Fruit fly (Drosophila melanogaster) whole organism, embryonic: ENCODE results near the gene sick.

Experiments used
- Awh ChIP-seq: fragments of 200-800 bp; sonication (Bioruptor generic); IDR thresholded peaks from 2 replicates; pipeline ENCODE4, ENCODE4 v1.3.6; 2022; ENCODE audit warnings: missing biosample characterization, missing genetic modification characterization
- Bgb ChIP-seq: fragments of 200-800 bp; sonication (Bioruptor generic); IDR thresholded peaks from 2 replicates; pipeline ENCODE4 v1.3.6; 2022; ENCODE audit warnings: missing biosample characterization, missing genetic modification characterization; ENCODE audit not compliant: partially characterized antibody
- Blimp-1 ChIP-seq: fragments of 200-800 bp; sonication (Bioruptor generic); optimal IDR thresholded peaks from 3 replicates; lab custom pipeline; 2018; ENCODE audit warnings: missing biosample characterization, missing genetic modification characterization, mild to moderate bottlenecking, moderate library complexity, missing genetic modification reagents
- CG10209 ChIP-seq: fragments of 200-800 bp; sonication (Bioruptor generic); optimal IDR thresholded peaks from 3 replicates; lab custom pipeline; 2017; ENCODE audit warnings: missing biosample characterization, mild to moderate bottlenecking, missing genetic modification characterization, missing genetic modification reagents
- CG10267 ChIP-seq: fragments of 200-800 bp; sonication (Bioruptor generic); optimal IDR thresholded peaks from 2 replicates; lab custom pipeline; 2018; ENCODE audit warnings: missing biosample characterization, mild to moderate bottlenecking, missing genetic modification characterization, moderate library complexity
- CG10274 ChIP-seq: fragments of 200-800 bp; sonication (Bioruptor generic); optimal IDR thresholded peaks from 3 replicates; lab custom pipeline; 2017; ENCODE audit warnings: missing biosample characterization, mild to moderate bottlenecking, missing genetic modification characterization
- CG10462 ChIP-seq: fragments of 200-800 bp; sonication (Bioruptor generic); optimal IDR thresholded peaks from 2 replicates; lab custom pipeline; 2016; ENCODE audit warnings: missing biosample characterization, missing genetic modification characterization
- CG1233 ChIP-seq: fragments of 200-800 bp; sonication (Bioruptor generic); optimal IDR thresholded peaks from 4 replicates; lab custom pipeline; 2018; ENCODE audit warnings: missing biosample characterization, mild to moderate bottlenecking, missing genetic modification characterization
- CG15011 ChIP-seq: fragments of 200-800 bp; sonication (Bioruptor generic); optimal IDR thresholded peaks from 3 replicates; lab custom pipeline; 2018; ENCODE audit warnings: missing biosample characterization, mild to moderate bottlenecking, missing genetic modification characterization
- CG1602 ChIP-seq: fragments of 200-800 bp; sonication (Bioruptor generic); optimal IDR thresholded peaks from 3 replicates; lab custom pipeline; 2016; ENCODE audit warnings: missing biosample characterization, missing genetic modification characterization
- CG17568 ChIP-seq: fragments of 200-800 bp; sonication (Bioruptor generic); optimal IDR thresholded peaks from 2 replicates; lab custom pipeline; 2018; ENCODE audit warnings: missing biosample characterization, mild to moderate bottlenecking, missing genetic modification characterization, moderate library complexity
- CG18011 ChIP-seq: fragments of 200-800 bp; sonication (Bioruptor generic); optimal IDR thresholded peaks from 2 replicates; lab custom pipeline; 2017; ENCODE audit warnings: missing biosample characterization, missing genetic modification characterization, mild to moderate bottlenecking, moderate library complexity, missing genotype
- CG18476 ChIP-seq: fragments of 200-800 bp; sonication (Bioruptor generic); optimal IDR thresholded peaks from 2 replicates; lab custom pipeline; 2016; ENCODE audit warnings: missing biosample characterization, mild to moderate bottlenecking, missing genetic modification characterization
- CG2678 ChIP-seq: fragments of 200-800 bp; sonication (Bioruptor generic); optimal IDR thresholded peaks from 3 replicates; lab custom pipeline; 2019; ENCODE audit warnings: missing biosample characterization, mild to moderate bottlenecking, missing genetic modification characterization, moderate library complexity
- CG30431 ChIP-seq: fragments of 200-800 bp; sonication (Bioruptor generic); optimal IDR thresholded peaks from 2 replicates; lab custom pipeline; 2017; ENCODE audit warnings: missing biosample characterization, missing genetic modification characterization
- CG3163 ChIP-seq: fragments of 200-800 bp; sonication (Bioruptor generic); optimal IDR thresholded peaks from 3 replicates; lab custom pipeline; 2016; ENCODE audit warnings: missing biosample characterization, missing genetic modification characterization
- CG34224 ChIP-seq: fragments of 200-800 bp; sonication (Bioruptor generic); IDR thresholded peaks from 3 replicates; pipeline ENCODE4 v1.3.6; 2022; ENCODE audit warnings: missing biosample characterization, missing genetic modification characterization; ENCODE audit not compliant: partially characterized antibody
- CG3838 ChIP-seq: fragments of 200-800 bp; sonication (Bioruptor generic); optimal IDR thresholded peaks from 3 replicates; lab custom pipeline; 2016; ENCODE audit warnings: missing biosample characterization, missing genetic modification characterization
- CG4328 ChIP-seq: fragments of 200-800 bp; sonication (Bioruptor generic); optimal IDR thresholded peaks from 3 replicates; lab custom pipeline; 2017; ENCODE audit warnings: missing biosample characterization, missing genetic modification reagents, missing genetic modification characterization
- CG4360 ChIP-seq: fragments of 200-800 bp; sonication (Bioruptor generic); IDR thresholded peaks from 2 replicates; pipeline ENCODE4 v1.3.6; 2022; ENCODE audit warnings: missing biosample characterization, missing genetic modification characterization
- CG43689 ChIP-seq: fragments of 200-800 bp; sonication (Bioruptor generic); IDR thresholded peaks from 2 replicates; pipeline ENCODE4 v1.3.6; 2022; ENCODE audit warnings: missing biosample characterization, missing genetic modification characterization
- CG6254 ChIP-seq: fragments of 200-800 bp; sonication (Bioruptor generic); optimal IDR thresholded peaks from 3 replicates; lab custom pipeline; 2017; ENCODE audit warnings: mild to moderate bottlenecking, missing biosample characterization, missing genetic modification reagents, missing genetic modification characterization
- CG6854 ChIP-seq: fragments of 200-800 bp; sonication (Bioruptor generic); optimal IDR thresholded peaks from 3 replicates; lab custom pipeline; 2017; ENCODE audit warnings: missing biosample characterization, mild to moderate bottlenecking, missing genetic modification characterization
- D19B ChIP-seq: fragments of 200-800 bp; sonication (Bioruptor generic); optimal IDR thresholded peaks from 2 replicates; lab custom pipeline; 2017; ENCODE audit warnings: missing biosample characterization, mild to moderate bottlenecking, missing genetic modification characterization
- Dbx ChIP-seq: fragments of 200-800 bp; sonication (Bioruptor generic); IDR thresholded peaks from 3 replicates; pipeline ENCODE4 v1.3.6; 2022; ENCODE audit warnings: missing biosample characterization, missing genetic modification characterization
- Drgx ChIP-seq: fragments of 200-800 bp; sonication (Bioruptor generic); IDR thresholded peaks from 2 replicates; pipeline ENCODE4 v1.3.6; 2022; ENCODE audit warnings: missing biosample characterization, missing genetic modification characterization
- Hey ChIP-seq: fragments of 200-800 bp; sonication (Bioruptor generic); optimal IDR thresholded peaks from 3 replicates; lab custom pipeline; 2018; ENCODE audit warnings: missing biosample characterization, mild to moderate bottlenecking, missing genetic modification characterization
- Hr3 ChIP-seq: fragments of 200-800 bp; sonication (Bioruptor generic); optimal IDR thresholded peaks from 3 replicates; lab custom pipeline; 2016; ENCODE audit warnings: missing biosample characterization, missing genetic modification characterization
- NC2α ChIP-seq: fragments of 200-800 bp; sonication (Bioruptor generic); optimal IDR thresholded peaks from 2 replicates; lab custom pipeline; 2016; ENCODE audit warnings: missing biosample characterization, missing genetic modification characterization
- NK7.1 ChIP-seq: fragments of 200-800 bp; sonication (Bioruptor generic); optimal IDR thresholded peaks from 3 replicates; lab custom pipeline; 2016; ENCODE audit warnings: missing biosample characterization, missing genetic modification characterization
- Poxn ChIP-seq: fragments of 200-800 bp; sonication (Bioruptor generic); IDR thresholded peaks from 2 replicates; pipeline ENCODE4 v1.3.6; 2022; ENCODE audit warnings: missing biosample characterization, missing genetic modification characterization
- Rfx ChIP-seq: fragments of 200-800 bp; sonication (Bioruptor generic); IDR thresholded peaks from 2 replicates; pipeline ENCODE4 v1.3.6; 2022; ENCODE audit warnings: missing biosample characterization, missing genetic modification characterization
- Sox102F ChIP-seq: fragments of 200-800 bp; sonication (Bioruptor generic); optimal IDR thresholded peaks from 2 replicates; lab custom pipeline; 2018; ENCODE audit warnings: missing biosample characterization, mild to moderate bottlenecking, missing genetic modification characterization, moderate library complexity
- Tbp ChIP-seq: fragments of >200 bp; optimal IDR thresholded peaks from 2 replicates; lab custom pipeline; 2018; ENCODE audit warnings: missing biosample characterization, missing genetic modification characterization
- ab ChIP-seq: fragments of 200-800 bp; sonication (Bioruptor generic); optimal IDR thresholded peaks from 2 replicates; lab custom pipeline; 2016; ENCODE audit warnings: missing biosample characterization, missing genetic modification characterization
- bsh ChIP-seq, 2 experiments: fragments of 200-800 bp; sonication (Bioruptor generic); optimal IDR thresholded peaks; 2 replicates each; lab custom pipeline; 2017 to 2018; ENCODE audit warnings: mild to moderate bottlenecking in 2 of 2, missing biosample characterization in 2 of 2, missing genetic modification characterization in 2 of 2, moderate library complexity in 1 of 2
- chn ChIP-seq: fragments of 200-800 bp; sonication (Bioruptor generic); optimal IDR thresholded peaks from 2 replicates; lab custom pipeline; 2016; ENCODE audit warnings: missing biosample characterization, missing genetic modification characterization
- ewg ChIP-seq: fragments of 200-800 bp; sonication (Bioruptor generic); optimal IDR thresholded peaks from 3 replicates; lab custom pipeline; 2017; ENCODE audit warnings: mild to moderate bottlenecking, missing biosample characterization, missing genetic modification reagents, missing genetic modification characterization
- fd102C ChIP-seq: fragments of 200-800 bp; sonication (Bioruptor generic); optimal IDR thresholded peaks from 2 replicates; lab custom pipeline; 2018; ENCODE audit warnings: missing biosample characterization, mild to moderate bottlenecking, missing genetic modification characterization, moderate library complexity
- gfzf ChIP-seq: fragments of 200-800 bp; sonication (Bioruptor generic); optimal IDR thresholded peaks from 2 replicates; lab custom pipeline; 2016; ENCODE audit warnings: missing biosample characterization, mild to moderate bottlenecking, missing genetic modification characterization, moderate library complexity
- gro ChIP-seq: fragments of 200-800 bp; sonication (Bioruptor generic); optimal IDR thresholded peaks from 2 replicates; lab custom pipeline; 2016; ENCODE audit warnings: missing biosample characterization, missing genetic modification characterization
- h ChIP-seq: fragments of >200 bp; optimal IDR thresholded peaks from 2 replicates; lab custom pipeline; 2017
- lab ChIP-seq: fragments of 200-800 bp; sonication (Bioruptor generic); optimal IDR thresholded peaks from 3 replicates; lab custom pipeline; 2017; ENCODE audit warnings: missing biosample characterization, missing genetic modification characterization, mild to moderate bottlenecking, moderate library complexity, missing genetic modification reagents
- lbe ChIP-seq: fragments of 200-800 bp; sonication (Bioruptor generic); optimal IDR thresholded peaks from 2 replicates; lab custom pipeline; 2016; ENCODE audit warnings: missing biosample characterization, mild to moderate bottlenecking, missing genetic modification characterization
- mld ChIP-seq: fragments of 200-800 bp; sonication (Bioruptor generic); IDR thresholded peaks from 3 replicates; pipeline ENCODE4 v1.3.6; 2022; ENCODE audit warnings: missing biosample characterization, missing genetic modification characterization; ENCODE audit not compliant: partially characterized antibody
- onecut ChIP-seq: fragments of 200-800 bp; sonication (Bioruptor generic); IDR thresholded peaks from 2 replicates; pipeline ENCODE4 v1.3.6; 2022; ENCODE audit warnings: missing biosample characterization, missing genetic modification characterization
- peb ChIP-seq: fragments of 200-800 bp; sonication (Bioruptor generic); IDR thresholded peaks from 2 replicates; pipeline ENCODE4 v1.3.6; 2022; ENCODE audit warnings: missing biosample characterization, missing genetic modification characterization
- pzg ChIP-seq: fragments of 200-800 bp; sonication (Bioruptor generic); optimal IDR thresholded peaks from 3 replicates; lab custom pipeline; 2018; ENCODE audit warnings: missing biosample characterization, mild to moderate bottlenecking, missing genetic modification characterization, moderate library complexity
- sens-2 ChIP-seq: fragments of 200-800 bp; sonication (Bioruptor generic); IDR thresholded peaks from 2 replicates; pipeline ENCODE4 v1.3.6; 2022; ENCODE audit warnings: missing biosample characterization, missing genetic modification characterization
- sisA ChIP-seq: fragments of 200-800 bp; sonication (Bioruptor generic); IDR thresholded peaks from 2 replicates; pipeline ENCODE4 v1.3.6; 2022; ENCODE audit warnings: missing biosample characterization, missing genetic modification characterization
- so ChIP-seq: fragments of 200-800 bp; sonication (Bioruptor generic); IDR thresholded peaks from 3 replicates; pipeline ENCODE4 v1.3.6; 2022; ENCODE audit warnings: missing biosample characterization, missing genetic modification characterization
- yki ChIP-seq: fragments of >200 bp; optimal IDR thresholded peaks from 3 replicates; lab custom pipeline; 2018

The sick gene

DNA sequence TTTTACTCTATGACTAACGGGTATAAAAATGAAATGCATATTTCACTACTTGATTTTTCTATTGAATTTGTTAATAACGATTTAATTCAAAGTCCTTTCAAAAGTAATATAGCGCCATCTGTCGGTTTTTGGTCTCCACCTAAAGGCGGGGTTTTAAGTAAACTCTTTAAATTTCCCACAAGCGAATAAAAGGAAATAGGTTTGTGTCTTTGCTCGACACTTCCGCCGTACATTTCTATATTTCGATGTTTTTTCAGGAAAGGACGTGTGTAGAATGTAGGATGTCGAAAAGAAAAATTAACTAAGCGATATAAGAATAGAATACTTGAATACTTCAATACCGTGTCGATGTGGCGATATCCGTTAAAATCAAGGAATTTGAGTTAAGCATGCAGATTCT lies 21.0 kb downstream of the sick start (continued):
- TF ChIP-seq CG1602 (GFP tag; lab: Kevin White, UChicago) (no peak), lbe (GFP tag; lab: Kevin White, UChicago) (no peak), sisA (no peak), fd102C (GFP tag; lab: Kevin White, UChicago) (no peak), ewg (GFP tag; lab: Kevin White, UChicago) (no peak), D19B (GFP tag; lab: Kevin White, UChicago) (no peak), CG15011 (GFP tag; lab: Kevin White, UChicago) (no peak), CG34224 (GFP tag; lab: Robert Waterston, UW) (no peak), CG10274 (no peak), gro (GFP tag; lab: Kevin White, UChicago) (no peak), CG1233 (peak; percentile 11), CG18476 (GFP tag; lab: Kevin White, UChicago) (no peak), CG3838 (no peak), gfzf (GFP tag; lab: Kevin White, UChicago) (peak; percentile 7), Hr3 (no peak), Sox102F (GFP tag; lab: Kevin White, UChicago) (peak; percentile 28), CG10267 (tag; lab: Kevin White, UChicago) (peak; percentile 36), bsh (GFP tag; optimal IDR thresholded peaks at IDR 0.05; lab: Kevin White, UChicago) (peak in 1 of 2 experiments; percentile 37), lab (GFP tag; lab: Kevin White, UChicago) (no peak), NC2α (no peak), CG2678 (no peak), Awh (GFP tag; lab: Robert Waterston, UW) (no peak), sens-2 (GFP tag; lab: Robert Waterston, UW) (0 out of 2 replicates have a peak, but pooled peaks have one; percentile 24), CG4360 (GFP tag; lab: Robert Waterston, UW) (no peak), Dbx (GFP tag; lab: Robert Waterston, UW) (no peak), Blimp-1 (GFP tag; lab: Kevin White, UChicago) (no peak), yki (lab: Kevin White, UChicago) (no peak), Poxn (GFP tag; lab: Robert Waterston, UW) (no peak), CG17568 (no peak), CG10462 (GFP tag; lab: Kevin White, UChicago) (no peak), CG4328 (GFP tag; lab: Kevin White, UChicago) (peak; percentile 43), peb (GFP tag; lab: Robert Waterston, UW) (no peak), pzg (no peak), mld (GFP tag; lab: Robert Waterston, UW) (no peak), onecut (no peak), CG43689 (GFP tag; lab: Robert Waterston, UW) (no peak), Rfx (GFP tag; lab: Robert Waterston, UW) (peak; percentile 41), NK7.1 (GFP tag; lab: Kevin White, UChicago) (no peak), CG6854 (no peak), h (lab: Kevin White, UChicago) (no peak), chn (no peak), Tbp (GFP tag; lab: Kevin White, UChicago) (peak; percentile 71), CG18011 (no peak), CG6254 (GFP tag; lab: Kevin White, UChicago) (no peak), Hey (tag; lab: Kevin White, UChicago) (no peak), CG30431 (GFP tag; lab: Kevin White, UChicago) (no peak), CG10209 (GFP tag; lab: Kevin White, UChicago) (no peak), Bgb (peak; percentile 51), ab (GFP tag; lab: Kevin White, UChicago) (no peak), so (GFP tag; lab: Robert Waterston, UW) (no peak), CG3163 (GFP tag; lab: Kevin White, UChicago) (no peak), Drgx (GFP tag; lab: Robert Waterston, UW) (no peak)
